Worm (Caenorhabditis elegans) whole organism, young adult: ENCODE measurements around the gene F14D2.8.
A peak's percentile ranks its signal among the peaks of the same experiment; 100 is the strongest.

Experiments
- B0261.1 ChIP-seq: sonication (generic microtip); optimal IDR thresholded peaks from 2 replicates; lab custom pipeline; 2016; ENCODE audit warnings: mild to moderate bottlenecking, missing genetic modification characterization, moderate library complexity, missing compliant biosample characterization
- D2030.7 ChIP-seq: fragments of 200-800 bp; sonication (Bioruptor generic); IDR thresholded peaks from 2 replicates; pipeline ENCODE4 v1.3.6; 2022; ENCODE audit warnings: missing genetic modification reagents, missing genetic modification characterization, missing compliant biosample characterization
- F33H1.4 ChIP-seq: fragments of 200-800 bp; sonication (Bioruptor generic); IDR thresholded peaks from 2 replicates; pipeline ENCODE4 v1.3.6; 2022; ENCODE audit warnings: missing genetic modification reagents, missing genetic modification characterization, missing compliant biosample characterization
- F39B2.1 ChIP-seq: fragments of 200-800 bp; sonication (Bioruptor generic); IDR thresholded peaks from 2 replicates; pipeline ENCODE4 v1.3.6; 2022; ENCODE audit warnings: missing genetic modification reagents, missing genetic modification characterization, missing compliant biosample characterization
- T07F8.4 ChIP-seq: sonication (generic microtip); optimal IDR thresholded peaks from 2 replicates; lab custom pipeline; 2016; ENCODE audit warnings: mild to moderate bottlenecking, missing genetic modification characterization, moderate library complexity, missing compliant biosample characterization
- T26A5.8 ChIP-seq: sonication (generic microtip); optimal IDR thresholded peaks from 2 replicates; lab custom pipeline; 2016; ENCODE audit warnings: missing genetic modification characterization, missing compliant biosample characterization
- Y53F4B.3 ChIP-seq: fragments of 200-800 bp; sonication (Bioruptor generic); IDR thresholded peaks from 2 replicates; pipeline ENCODE4 v1.3.6; 2022; ENCODE audit warnings: missing genetic modification reagents, missing genetic modification characterization, missing compliant biosample characterization
- Y79H2A.3 ChIP-seq: fragments of 200-800 bp; sonication (Bioruptor generic); conservative IDR thresholded peaks from 2 replicates; pipeline ENCODE4 v1.3.6; 2022; ENCODE audit warnings: missing genetic modification reagents, missing genetic modification characterization, missing compliant biosample characterization
- Y95B8A.8 ChIP-seq: fragments of 200-800 bp; sonication (Bioruptor generic); IDR thresholded peaks from 2 replicates; pipeline ENCODE4 v1.3.6; 2022; ENCODE audit warnings: missing genetic modification reagents, missing genetic modification characterization, missing compliant biosample characterization
- aptf-2 ChIP-seq: fragments of 200-800 bp; sonication (Bioruptor generic); conservative IDR thresholded peaks from 2 replicates; pipeline ENCODE4 v1.3.6; 2022; ENCODE audit warnings: missing genetic modification reagents, missing genetic modification characterization, missing compliant biosample characterization
- athp-1 ChIP-seq: sonication (generic microtip); optimal IDR thresholded peaks from 2 replicates; lab custom pipeline; 2017; ENCODE audit warnings: mild to moderate bottlenecking, missing genetic modification characterization, missing compliant biosample characterization
- attf-5 ChIP-seq: fragments of 200-800 bp; sonication (Bioruptor generic); optimal IDR thresholded peaks from 2 replicates; lab custom pipeline; 2018; ENCODE audit warnings: mild to moderate bottlenecking, missing genetic modification characterization, missing compliant biosample characterization
- cebp-2 ChIP-seq: fragments of 200-800 bp; sonication (Bioruptor generic); IDR thresholded peaks from 2 replicates; pipeline ENCODE4 v1.3.6; 2022; ENCODE audit warnings: missing genetic modification characterization, missing compliant biosample characterization
- ceh-91 ChIP-seq: fragments of 200-800 bp; sonication (Bioruptor generic); IDR thresholded peaks from 2 replicates; pipeline ENCODE4 v1.3.6; 2022; ENCODE audit warnings: missing genetic modification reagents, missing genetic modification characterization, missing compliant biosample characterization
- chd-7 ChIP-seq: sonication (generic microtip); optimal IDR thresholded peaks from 2 replicates; lab custom pipeline; 2016; ENCODE audit warnings: mild to moderate bottlenecking, missing genetic modification characterization, moderate library complexity, missing compliant biosample characterization
- dox-1 ChIP-seq: fragments of 200-800 bp; sonication (Bioruptor generic); IDR thresholded peaks from 2 replicates; pipeline ENCODE4 v1.3.6; 2022; ENCODE audit warnings: missing genetic modification reagents, missing genetic modification characterization, missing compliant biosample characterization
- ekl-4 ChIP-seq: fragments of 200-800 bp; sonication (Bioruptor generic); IDR thresholded peaks from 2 replicates; pipeline ENCODE4 v1.3.6; 2022; ENCODE audit warnings: missing genetic modification reagents, missing genetic modification characterization, missing compliant biosample characterization
- gei-17 ChIP-seq: fragments of 200-800 bp; sonication (Bioruptor generic); optimal IDR thresholded peaks from 2 replicates; lab custom pipeline; 2018; ENCODE audit warnings: mild to moderate bottlenecking, missing genetic modification characterization, missing compliant biosample characterization
- hmg-1.2 ChIP-seq: fragments of 200-800 bp; sonication (Bioruptor generic); IDR thresholded peaks from 2 replicates; pipeline ENCODE4 v1.3.6; 2022; ENCODE audit warnings: missing genetic modification reagents, missing genetic modification characterization, missing compliant biosample characterization
- hmg-20 ChIP-seq: fragments of 200-800 bp; sonication (Bioruptor generic); IDR thresholded peaks from 2 replicates; pipeline ENCODE4 v1.3.6; 2022; ENCODE audit warnings: missing genetic modification reagents, missing genetic modification characterization, missing compliant biosample characterization
- hrde-1 ChIP-seq: sonication (generic microtip); optimal IDR thresholded peaks from 2 replicates; lab custom pipeline; 2016; ENCODE audit warnings: missing genetic modification characterization, mild to moderate bottlenecking, missing compliant biosample characterization, moderate library complexity, missing genotype, missing genetic modification reagents, borderline replicate concordance
- hsf-1 ChIP-seq: fragments of 200-800 bp; sonication (Bioruptor generic); IDR thresholded peaks from 2 replicates; pipeline ENCODE4 v1.3.6; 2022; ENCODE audit warnings: missing genetic modification reagents, missing genetic modification characterization, missing compliant biosample characterization
- lag-1 ChIP-seq: fragments of 200-800 bp; sonication (Bioruptor generic); IDR thresholded peaks from 2 replicates; pipeline ENCODE4 v1.3.6; 2022; ENCODE audit warnings: missing genetic modification reagents, missing genetic modification characterization, missing compliant biosample characterization
- lin-26 ChIP-seq: fragments of 200-800 bp; sonication (Bioruptor generic); IDR thresholded peaks from 2 replicates; pipeline ENCODE4 v1.3.6; 2022; ENCODE audit warnings: missing genetic modification reagents, missing genetic modification characterization, missing compliant biosample characterization
- lin-40 ChIP-seq: sonication (generic microtip); optimal IDR thresholded peaks from 2 replicates; lab custom pipeline; 2016; ENCODE audit warnings: missing genetic modification characterization, mild to moderate bottlenecking, missing compliant biosample characterization, missing genotype, missing genetic modification reagents
- madf-6 ChIP-seq: fragments of 200-800 bp; sonication (Bioruptor generic); IDR thresholded peaks from 2 replicates; pipeline ENCODE4 v1.3.6; 2022; ENCODE audit warnings: missing genetic modification reagents, missing genetic modification characterization, missing compliant biosample characterization
- mcd-1 ChIP-seq: fragments of 200-800 bp; sonication (Bioruptor generic); IDR thresholded peaks from 2 replicates; pipeline ENCODE4 v1.3.6; 2022; ENCODE audit warnings: missing genetic modification reagents, missing genetic modification characterization, missing compliant biosample characterization
- nhr-120 ChIP-seq: fragments of 200-800 bp; sonication (Bioruptor generic); IDR thresholded peaks from 2 replicates; pipeline ENCODE4 v1.3.6; 2022; ENCODE audit warnings: missing genetic modification characterization, missing compliant biosample characterization
- nhr-179 ChIP-seq: sonication (generic microtip); optimal IDR thresholded peaks from 2 replicates; lab custom pipeline; 2016; ENCODE audit warnings: mild to moderate bottlenecking, missing genetic modification characterization, missing compliant biosample characterization
- nhr-90 ChIP-seq: sonication (generic microtip); optimal IDR thresholded peaks from 2 replicates; lab custom pipeline; 2016; ENCODE audit warnings: missing genotype, mild to moderate bottlenecking, missing genetic modification characterization, missing compliant biosample characterization
- pbrm-1 ChIP-seq: fragments of 200-800 bp; sonication (Bioruptor generic); IDR thresholded peaks from 2 replicates; pipeline ENCODE4 v1.3.6; 2022; ENCODE audit warnings: missing genetic modification reagents, missing genetic modification characterization, missing compliant biosample characterization
- snpc-1.1 ChIP-seq: sonication (generic microtip); optimal IDR thresholded peaks from 2 replicates; lab custom pipeline; 2017; ENCODE audit warnings: missing genetic modification characterization, mild to moderate bottlenecking, missing compliant biosample characterization, antibody characterized with exemption, moderate library complexity, missing genotype, missing genetic modification reagents; ENCODE audit not compliant: insufficient read depth
- snpc-1.3 ChIP-seq: sonication (generic microtip); optimal IDR thresholded peaks from 2 replicates; lab custom pipeline; 2017; ENCODE audit warnings: missing genetic modification characterization, mild to moderate bottlenecking, missing compliant biosample characterization, antibody characterized with exemption, moderate library complexity, missing genotype, missing genetic modification reagents; ENCODE audit not compliant: insufficient read depth
- somi-1 ChIP-seq: fragments of 200-800 bp; sonication (Bioruptor generic); optimal IDR thresholded peaks from 2 replicates; lab custom pipeline; 2018; ENCODE audit warnings: mild to moderate bottlenecking, missing genetic modification characterization, missing compliant biosample characterization
- tbx-9 ChIP-seq: sonication (generic microtip); optimal IDR thresholded peaks from 2 replicates; lab custom pipeline; 2016; ENCODE audit warnings: borderline replicate concordance, missing genetic modification characterization, inconsistent platforms, missing compliant biosample characterization
- unc-62 ChIP-seq: fragments of 150-350 bp; optimal IDR thresholded peaks from 2 replicates; lab custom pipeline; 2014; ENCODE audit warnings: missing biosample characterization, missing genetic modification reagents, missing genetic modification characterization
- zfh-2 ChIP-seq: fragments of 200-800 bp; sonication (Bioruptor generic); conservative IDR thresholded peaks from 2 replicates; pipeline ENCODE4 v1.3.6; 2022; ENCODE audit warnings: missing genetic modification reagents, missing genetic modification characterization, missing compliant biosample characterization
- ztf-18 ChIP-seq: sonication (generic microtip); optimal IDR thresholded peaks from 2 replicates; lab custom pipeline; 2016; ENCODE audit warnings: missing genotype, mild to moderate bottlenecking, missing genetic modification characterization, missing compliant biosample characterization
- ztf-26 ChIP-seq: sonication (generic microtip); optimal IDR thresholded peaks from 2 replicates; lab custom pipeline; 2017; ENCODE audit warnings: missing genetic modification characterization, missing compliant biosample characterization
- ztf-3 ChIP-seq: fragments of 200-800 bp; sonication (Bioruptor generic); optimal IDR thresholded peaks from 2 replicates; lab custom pipeline; 2018; ENCODE audit warnings: mild to moderate bottlenecking, missing genetic modification characterization, missing compliant biosample characterization
- ztf-6 ChIP-seq: fragments of 200-800 bp; sonication (Bioruptor generic); IDR thresholded peaks from 2 replicates; pipeline ENCODE4 v1.3.6; 2022; ENCODE audit warnings: missing genetic modification reagents, missing genetic modification characterization, missing compliant biosample characterization

The F14D2.8 gene

DNA sequence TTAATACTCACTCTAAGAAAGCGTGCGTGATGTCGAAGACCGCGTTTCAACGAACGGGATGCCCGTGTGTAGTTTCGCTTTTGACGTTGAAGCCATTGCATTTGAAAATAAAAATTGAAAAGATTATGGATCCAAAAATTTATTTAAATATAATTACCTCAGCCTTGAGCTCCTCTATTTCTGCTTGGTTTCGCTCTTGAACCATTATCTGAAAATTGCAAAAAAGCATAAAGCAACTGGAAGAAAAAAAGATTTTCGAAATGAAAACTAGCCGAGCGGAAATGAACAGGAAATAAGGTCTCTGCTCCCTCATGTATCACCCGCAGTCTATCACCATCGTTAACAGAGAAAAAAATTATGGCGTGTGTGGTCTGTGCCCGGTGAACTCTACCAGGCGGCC is 17.4 kb upstream of the F14D2.8 start, which contains the start of gene Y49F6C.6:
Gene Y49F6C.6 (minus strand): TSS at position 101 of the 400 bp plus-strand sequence.
- TF ChIP-seq gei-17 (GFP tag; lab: Kevin White, UChicago), result no peak
- TF ChIP-seq ztf-26 (tag; lab: Kevin White, UChicago), result no peak
- TF ChIP-seq tbx-9, result no peak
- no peak for TF ChIP-seq unc-62
- no peak for TF ChIP-seq B0261.1 (tag; lab: Kevin White, UChicago)
- TF ChIP-seq lin-40 (tag; lab: Kevin White, UChicago), result no peak
- no peak for TF ChIP-seq nhr-179 (tag; lab: Kevin White, UChicago)
- TF ChIP-seq lin-26 (GFP tag; lab: Robert Waterston, UW), result no peak
- no peak for TF ChIP-seq Y79H2A.3 (GFP tag; lab: Robert Waterston, UW)
- TF ChIP-seq Y53F4B.3 (GFP tag; lab: Robert Waterston, UW), result no peak
- no peak for TF ChIP-seq ceh-91 (GFP tag; lab: Robert Waterston, UW)
- no peak for TF ChIP-seq ztf-6 (GFP tag; lab: Robert Waterston, UW)

DNA sequence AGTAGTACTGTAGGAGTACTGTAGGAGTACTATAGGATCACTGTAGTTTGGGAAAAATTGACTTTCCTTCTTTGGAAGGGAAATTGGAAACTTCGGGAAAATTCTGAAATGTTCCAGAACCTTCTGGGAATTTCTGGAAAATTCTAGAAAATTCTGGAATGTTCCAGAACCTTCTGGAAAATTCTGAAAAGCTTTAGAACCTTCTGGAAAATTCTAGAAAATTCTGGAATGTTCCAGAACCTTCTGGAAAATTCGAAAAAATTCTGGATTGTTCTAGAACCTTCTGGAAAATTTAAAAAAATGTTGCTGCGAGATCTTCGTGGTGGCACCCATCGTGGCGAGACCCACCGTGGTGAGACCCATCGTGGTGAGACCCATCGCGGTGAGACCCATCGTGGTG is 15.9 kb upstream of the F14D2.8 start:
- peak; percentile 69 for TF ChIP-seq dox-1 (GFP tag; lab: Robert Waterston, UW)
- peak; percentile 96 for TF ChIP-seq hsf-1 (GFP tag; lab: Robert Waterston, UW)
- TF ChIP-seq pbrm-1 (GFP tag; lab: Robert Waterston, UW), result 0 out of 2 replicates have a peak, but pooled peaks have one; percentile 44
- TF ChIP-seq cebp-2 (GFP tag; lab: Robert Waterston, UW), result 0 out of 2 replicates have a peak, but pooled peaks have one; percentile 42
- TF ChIP-seq madf-6 (GFP tag; lab: Robert Waterston, UW), result 0 out of 2 replicates have a peak, but pooled peaks have one; percentile 20
- TF ChIP-seq F33H1.4 (GFP tag; lab: Robert Waterston, UW), result peak; percentile 45

- TF ChIP-seq T26A5.8 (tag; lab: Kevin White, UChicago) (no peak), snpc-1.1 (no peak), T07F8.4 (no peak), cebp-2 (GFP tag; lab: Robert Waterston, UW) (no peak)
These were observed 9.2 kb upstream of the F14D2.8 start, which contains the start of the genes lido-14 and bath-27 for ce11 chrII:3358834-3359233. TSS of gene lido-14 (plus strand) at chrII:3359134. TSS of gene bath-27 (plus strand) at chrII:3359139.

DNA sequence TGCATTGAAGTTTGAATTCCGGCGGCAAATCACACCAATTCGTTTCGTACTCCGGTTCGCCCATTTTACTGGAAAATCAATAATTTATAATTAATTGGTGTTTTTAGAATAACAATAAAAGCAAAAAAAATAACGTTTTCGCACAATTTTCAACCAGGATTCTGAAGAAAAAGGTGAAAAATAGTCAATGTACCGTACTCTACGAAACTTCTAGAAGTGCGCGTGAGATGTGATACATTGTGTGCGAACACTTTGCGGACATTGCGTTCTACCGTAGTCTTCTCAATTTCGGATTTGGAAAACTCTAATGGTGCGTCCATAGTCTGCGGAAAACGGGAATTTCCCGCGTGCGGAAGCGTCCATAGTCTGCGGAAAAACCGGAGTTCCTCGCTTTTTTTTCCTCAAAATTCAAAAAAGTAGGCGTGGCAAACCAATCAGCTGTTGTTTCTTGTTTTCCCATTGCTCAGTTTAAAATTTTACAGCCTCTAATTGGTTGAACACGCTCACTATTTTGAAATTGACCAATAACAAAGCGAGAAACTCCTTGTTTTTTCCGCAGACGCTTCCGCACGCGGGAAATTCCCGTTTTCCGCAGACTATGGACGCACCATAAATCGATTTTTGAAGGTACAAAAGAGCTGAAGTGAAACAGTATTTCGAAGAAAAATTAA is 1.6 kb downstream of the F14D2.8 start, which contains the start of the genes F14D2.14 and bath-29:
Gene F14D2.14 (minus strand): TSS at position 51 of the 671 bp plus-strand sequence.
Gene bath-29 (plus strand): TSS at position 621 of the 671 bp plus-strand sequence.
- TF ChIP-seq Y95B8A.8 (GFP tag; lab: Robert Waterston, UW), result 0 out of 2 replicates have a peak, but pooled peaks have one; percentile 10
- no peak for TF ChIP-seq hrde-1
- no peak for TF ChIP-seq somi-1 (GFP tag; lab: Kevin White, UChicago)
- no peak for TF ChIP-seq lag-1 (GFP tag; lab: Robert Waterston, UW)
- no peak for TF ChIP-seq nhr-179 (tag; lab: Kevin White, UChicago)
- TF ChIP-seq ekl-4, result 0 out of 2 replicates have a peak, but pooled peaks have one; percentile 23
- TF ChIP-seq snpc-1.3 (tag; lab: Kevin White, UChicago), result no peak
- no peak for TF ChIP-seq aptf-2 (GFP tag; lab: Robert Waterston, UW)
- no peak for TF ChIP-seq ztf-3 (GFP tag; lab: Kevin White, UChicago)
- TF ChIP-seq D2030.7 (GFP tag; lab: Robert Waterston, UW), result peak; percentile 51
- TF ChIP-seq hmg-1.2 (GFP tag; lab: Robert Waterston, UW), result 0 out of 2 replicates have a peak, but pooled peaks have one; percentile 5
- TF ChIP-seq chd-7 (tag; lab: Kevin White, UChicago), result no peak
- TF ChIP-seq ztf-18 (tag; lab: Kevin White, UChicago), result no peak
- no peak for TF ChIP-seq F33H1.4 (GFP tag; lab: Robert Waterston, UW)
- no peak for TF ChIP-seq attf-5
- no peak for TF ChIP-seq nhr-120
- no peak for TF ChIP-seq hmg-20 (GFP tag; lab: Robert Waterston, UW)
- TF ChIP-seq nhr-90 (tag; lab: Kevin White, UChicago), result no peak
- no peak for TF ChIP-seq zfh-2
- TF ChIP-seq athp-1 (tag; lab: Kevin White, UChicago), result no peak
- TF ChIP-seq mcd-1, result 0 out of 2 replicates have a peak, but pooled peaks have one; percentile 15
- TF ChIP-seq madf-6 (GFP tag; lab: Robert Waterston, UW), result peak; percentile 84
- TF ChIP-seq dox-1 (GFP tag; lab: Robert Waterston, UW), result peak; percentile 40; the same call in 1 of the 2 replicates
- TF ChIP-seq F39B2.1 (GFP tag; lab: Robert Waterston, UW), result no peak
- no peak for TF ChIP-seq cebp-2 (GFP tag; lab: Robert Waterston, UW)
